Worm (Caenorhabditis elegans): ENCODE data around the gene F59B8.1.

DNA sequence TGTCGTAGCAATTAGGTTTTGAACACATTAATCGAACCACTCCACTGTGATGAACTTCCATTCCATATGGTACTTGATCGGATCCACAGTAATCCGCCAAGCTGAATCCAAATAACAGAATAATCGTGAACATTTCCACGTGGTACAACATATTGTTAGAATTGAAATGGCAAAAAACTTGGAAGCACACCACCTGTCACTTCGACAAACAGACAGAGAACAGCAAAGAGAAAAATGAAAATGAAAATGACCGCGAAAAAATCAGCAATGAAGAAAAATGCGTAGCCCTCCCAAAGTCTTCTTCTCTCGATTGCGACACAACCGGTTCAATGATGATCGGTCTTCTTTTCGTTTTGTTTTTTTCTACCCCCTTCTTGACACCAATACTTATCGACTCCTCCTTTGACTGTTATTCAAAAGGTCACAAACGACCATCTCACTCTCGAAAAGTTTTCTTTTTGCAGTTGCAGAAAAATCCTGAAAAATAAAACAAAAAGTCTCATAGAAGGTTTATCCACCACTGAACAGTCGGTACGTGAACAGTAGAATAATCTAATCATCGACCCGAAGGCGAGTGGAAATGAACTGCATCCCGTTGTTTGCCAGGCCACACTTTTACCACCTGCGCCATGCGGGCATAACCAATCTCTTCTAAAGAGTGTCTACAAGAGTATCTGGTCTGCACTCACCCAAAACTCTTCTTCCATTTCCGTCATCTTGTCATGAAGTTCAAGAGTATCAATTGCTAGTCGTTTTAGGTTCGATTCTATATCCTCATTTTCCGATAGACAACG lies 49.3 kb downstream of the F59B8.1 start, which contains the start of gene wrt-3:
- TF ChIP-seq ceh-28 (tag; optimal IDR thresholded peaks at IDR 0.05) (no peak), ama-1 (optimal IDR thresholded peaks at IDR 0.05) (no peak), hlh-11 (tag; optimal IDR thresholded peaks at IDR 0.05) (no peak), ces-1 (GFP tag; optimal IDR thresholded peaks at IDR 0.05) (no peak), zip-11 (GFP tag; IDR thresholded peaks at IDR 0.05) (peak; percentile 79; the same call in 1 of the 2 replicates), lir-3 (tag; optimal IDR thresholded peaks at IDR 0.05) (peak; percentile 80), lin-39 (tag; optimal IDR thresholded peaks at IDR 0.05) (no peak), F49E8.2 (tag; optimal IDR thresholded peaks at IDR 0.05; ENCODE audit: borderline replicate concordance) (peak; percentile 42), nhr-76 (tag; optimal IDR thresholded peaks at IDR 0.05) (no peak), dmd-6 (GFP tag; IDR thresholded peaks at IDR 0.05) (no peak)

All from whole organism, L4 larva.